Fruit fly (Drosophila melanogaster) whole organism, embryonic: ENCODE results near the gene CG7715.

Experiments
- B-H2 ChIP-seq: fragments of 200-800 bp; sonication (Bioruptor generic); optimal IDR thresholded peaks from 2 replicates; lab custom pipeline; 2018; ENCODE audit warnings: missing biosample characterization, mild to moderate bottlenecking, missing genetic modification characterization
- Bgb ChIP-seq: fragments of 200-800 bp; sonication (Bioruptor generic); IDR thresholded peaks from 2 replicates; pipeline ENCODE4 v1.3.6; 2022; ENCODE audit warnings: missing biosample characterization, missing genetic modification characterization; ENCODE audit not compliant: partially characterized antibody
- CG10274 ChIP-seq: fragments of 200-800 bp; sonication (Bioruptor generic); optimal IDR thresholded peaks from 3 replicates; lab custom pipeline; 2017; ENCODE audit warnings: missing biosample characterization, mild to moderate bottlenecking, missing genetic modification characterization
- CG10366 ChIP-seq: fragments of 200-800 bp; sonication (Bioruptor generic); IDR thresholded peaks from 2 replicates; pipeline ENCODE4 v1.3.6; 2022; ENCODE audit warnings: missing biosample characterization, missing genetic modification characterization
- CG10979 ChIP-seq: fragments of 200-800 bp; sonication (Bioruptor generic); optimal IDR thresholded peaks from 2 replicates; lab custom pipeline; 2018; ENCODE audit warnings: missing biosample characterization, mild to moderate bottlenecking, missing genetic modification characterization, moderate library complexity
- CG11504 ChIP-seq: fragments of 200-800 bp; sonication (Bioruptor generic); optimal IDR thresholded peaks from 3 replicates; lab custom pipeline; 2019; ENCODE audit warnings: missing biosample characterization, mild to moderate bottlenecking, missing genetic modification characterization, moderate library complexity
- CG15479 ChIP-seq: fragments of 200-800 bp; sonication (Bioruptor generic); optimal IDR thresholded peaks from 3 replicates; lab custom pipeline; 2019; ENCODE audit warnings: missing biosample characterization, mild to moderate bottlenecking, missing genetic modification characterization, moderate library complexity
- CG16813 ChIP-seq: fragments of 200-800 bp; sonication (Bioruptor generic); IDR thresholded peaks from 3 replicates; pipeline ENCODE4 v1.3.6; 2022; ENCODE audit warnings: missing biosample characterization, missing genetic modification characterization; ENCODE audit not compliant: partially characterized antibody
- CG17361 ChIP-seq: fragments of 200-800 bp; sonication (Bioruptor generic); IDR thresholded peaks from 3 replicates; pipeline ENCODE4 v1.3.6; 2022; ENCODE audit warnings: missing biosample characterization, missing genetic modification characterization
- CG17612 ChIP-seq: fragments of 200-800 bp; sonication (Bioruptor generic); IDR thresholded peaks from 2 replicates; pipeline ENCODE4 v1.3.6; 2022; ENCODE audit warnings: missing biosample characterization, missing genetic modification characterization
- CG18011 ChIP-seq: fragments of 200-800 bp; sonication (Bioruptor generic); optimal IDR thresholded peaks from 2 replicates; lab custom pipeline; 2017; ENCODE audit warnings: missing biosample characterization, missing genetic modification characterization, mild to moderate bottlenecking, moderate library complexity, missing genotype
- CG2120 ChIP-seq: fragments of 200-800 bp; sonication (Bioruptor generic); optimal IDR thresholded peaks from 3 replicates; lab custom pipeline; 2016; ENCODE audit warnings: missing biosample characterization, missing genetic modification characterization
- CG3065 ChIP-seq: fragments of 200-800 bp; sonication (Bioruptor generic); optimal IDR thresholded peaks from 2 replicates; lab custom pipeline; 2016; ENCODE audit warnings: missing biosample characterization, missing genetic modification characterization
- CG3995 ChIP-seq: fragments of 200-800 bp; sonication (Bioruptor generic); optimal IDR thresholded peaks from 3 replicates; lab custom pipeline; 2016; ENCODE audit warnings: missing biosample characterization, missing genetic modification characterization
- CG4282 ChIP-seq: fragments of 200-800 bp; sonication (Bioruptor generic); optimal IDR thresholded peaks from 2 replicates; lab custom pipeline; 2016; ENCODE audit warnings: missing biosample characterization, missing genetic modification characterization
- CG7372 ChIP-seq: fragments of 200-800 bp; sonication (Bioruptor generic); IDR thresholded peaks from 2 replicates; pipeline ENCODE4 v1.3.6; 2022; ENCODE audit warnings: missing biosample characterization, missing genetic modification characterization
- CoRest ChIP-seq: fragments of 200-800 bp; sonication (Bioruptor generic); optimal IDR thresholded peaks from 3 replicates; lab custom pipeline; 2018; ENCODE audit warnings: missing biosample characterization, mild to moderate bottlenecking, missing genetic modification characterization, moderate library complexity
- D19A ChIP-seq: fragments of 200-800 bp; optimal IDR thresholded peaks from 3 replicates; lab custom pipeline; 2019; ENCODE audit warnings: missing biosample characterization, mild to moderate bottlenecking, missing genetic modification characterization, moderate library complexity
- Doc2 ChIP-seq: fragments of 200-800 bp; sonication (Bioruptor generic); IDR thresholded peaks from 2 replicates; pipeline ENCODE4 v1.3.6; 2022; ENCODE audit warnings: missing biosample characterization, missing genetic modification characterization
- Dp ChIP-seq: fragments of 200-800 bp; sonication (Bioruptor generic); optimal IDR thresholded peaks from 2 replicates; lab custom pipeline; 2018; ENCODE audit warnings: missing biosample characterization, mild to moderate bottlenecking, missing genetic modification characterization, moderate library complexity
- Drgx ChIP-seq: fragments of 200-800 bp; sonication (Bioruptor generic); IDR thresholded peaks from 2 replicates; pipeline ENCODE4 v1.3.6; 2022; ENCODE audit warnings: missing biosample characterization, missing genetic modification characterization
- E2f2 ChIP-seq: fragments of 200-800 bp; sonication (Bioruptor generic); IDR thresholded peaks from 2 replicates; pipeline ENCODE4 v1.3.6; 2022; ENCODE audit warnings: missing biosample characterization, missing genetic modification characterization
- H2.0 ChIP-seq: fragments of 200-800 bp; sonication (Bioruptor generic); IDR thresholded peaks from 2 replicates; pipeline ENCODE4 v1.3.6; 2022; ENCODE audit warnings: missing biosample characterization, missing genetic modification characterization
- Hmr ChIP-seq: fragments of 200-800 bp; sonication (Bioruptor generic); optimal IDR thresholded peaks from 3 replicates; lab custom pipeline; 2017; ENCODE audit warnings: mild to moderate bottlenecking, missing biosample characterization, missing genetic modification reagents, missing genetic modification characterization
- Hr51 ChIP-seq, 2 experiments: fragments of 200-800 bp; sonication (Bioruptor generic); optimal IDR thresholded peaks; 2 replicates in 1 of 2; 3 replicates in 1 of 2; lab custom pipeline; 2016 to 2018; ENCODE audit warnings: missing biosample characterization in 2 of 2, missing genetic modification characterization in 2 of 2, mild to moderate bottlenecking in 1 of 2, moderate library complexity in 1 of 2
- Lim3 ChIP-seq: fragments of 200-800 bp; sonication (Bioruptor generic); IDR thresholded peaks from 2 replicates; pipeline ENCODE4 v1.3.6; 2022; ENCODE audit warnings: missing biosample characterization, missing genetic modification characterization
- Med ChIP-seq: fragments of 200-800 bp; sonication (Bioruptor generic); peaks from one replicate; lab custom pipeline; 2016; ENCODE audit warnings: missing biosample characterization, missing genetic modification characterization, mild to moderate bottlenecking, inconsistent platforms, moderate library complexity
- Sox102F ChIP-seq: fragments of 200-800 bp; sonication (Bioruptor generic); optimal IDR thresholded peaks from 2 replicates; lab custom pipeline; 2018; ENCODE audit warnings: missing biosample characterization, mild to moderate bottlenecking, missing genetic modification characterization, moderate library complexity
- Trl ChIP-seq, 3 experiments: fragments of >200 bp in 2 of 3; fragments of 200-800 bp in 1 of 3; sonication (Bioruptor generic) in 1 of 3; optimal IDR thresholded peaks; 2 replicates in 1 of 3; 3 replicates in 2 of 3; lab custom pipeline; 2016 to 2017; ENCODE audit warnings: missing biosample characterization in 1 of 3, missing genetic modification characterization in 1 of 3
- bowl ChIP-seq: fragments of 200-800 bp; sonication (Bioruptor generic); IDR thresholded peaks from 2 replicates; pipeline ENCODE4 v1.3.6; 2022; ENCODE audit warnings: missing biosample characterization, missing genetic modification characterization
- btn ChIP-seq: fragments of 200-800 bp; sonication (Bioruptor generic); optimal IDR thresholded peaks from 2 replicates; lab custom pipeline; 2016; ENCODE audit warnings: missing biosample characterization, missing genetic modification characterization
- crc ChIP-seq: fragments of 200-800 bp; sonication (Bioruptor generic); optimal IDR thresholded peaks from 2 replicates; lab custom pipeline; 2016; ENCODE audit warnings: missing biosample characterization, missing genetic modification characterization
- da ChIP-seq: fragments of 200-800 bp; sonication (Bioruptor generic); optimal IDR thresholded peaks from 2 replicates; lab custom pipeline; 2016; ENCODE audit warnings: missing biosample characterization, missing genetic modification characterization
- fru ChIP-seq: fragments of >200 bp; optimal IDR thresholded peaks from 2 replicates; lab custom pipeline; 2017
- grau ChIP-seq: fragments of 200-800 bp; optimal IDR thresholded peaks from 3 replicates; lab custom pipeline; 2019; ENCODE audit warnings: missing biosample characterization, mild to moderate bottlenecking, missing genetic modification characterization, moderate library complexity
- gsb-n ChIP-seq: fragments of 200-800 bp; sonication (Bioruptor generic); optimal IDR thresholded peaks from 3 replicates; lab custom pipeline; 2018; ENCODE audit warnings: missing biosample characterization, mild to moderate bottlenecking, missing genetic modification characterization
- hkb ChIP-seq, 2 experiments: fragments of 200-800 bp in 1 of 2; fragments of >200 bp in 1 of 2; sonication (Bioruptor generic) in 1 of 2; IDR thresholded peaks in 1 of 2; optimal IDR thresholded peaks in 1 of 2; 2 replicates each; pipeline versions ENCODE4 v1.3.6 to Lab custom; 2017 to 2022; ENCODE audit warnings: missing biosample characterization in 1 of 2, missing genetic modification characterization in 1 of 2
- inv ChIP-seq: fragments of 200-800 bp; sonication (Bioruptor generic); IDR thresholded peaks from 2 replicates; pipeline ENCODE4 v1.3.6; 2022; ENCODE audit warnings: missing biosample characterization, missing genetic modification characterization; ENCODE audit not compliant: partially characterized antibody
- mld ChIP-seq: fragments of 200-800 bp; sonication (Bioruptor generic); IDR thresholded peaks from 3 replicates; pipeline ENCODE4 v1.3.6; 2022; ENCODE audit warnings: missing biosample characterization, missing genetic modification characterization; ENCODE audit not compliant: partially characterized antibody
- nom ChIP-seq: fragments of 200-800 bp; sonication (Bioruptor generic); optimal IDR thresholded peaks from 2 replicates; lab custom pipeline; 2017; ENCODE audit warnings: missing biosample characterization, missing genetic modification characterization, mild to moderate bottlenecking, moderate library complexity, missing genetic modification reagents
- prd ChIP-seq, 3 experiments: fragments of >200 bp in 2 of 3; fragments of 200-800 bp in 1 of 3; sonication (Bioruptor generic) in 1 of 3; optimal IDR thresholded peaks in 2 of 3; IDR thresholded peaks in 1 of 3; 2 replicates in 2 of 3; 3 replicates in 1 of 3; pipeline versions ENCODE4 v1.3.6 to Lab custom; 2017 to 2022; ENCODE audit warnings: missing biosample characterization in 1 of 3, missing genetic modification characterization in 1 of 3
- slbo ChIP-seq: fragments of 200-800 bp; sonication (Bioruptor generic); IDR thresholded peaks from 2 replicates; pipeline ENCODE4 v1.3.6; 2022; ENCODE audit warnings: missing biosample characterization, missing genetic modification characterization
- tna ChIP-seq: fragments of 200-800 bp; sonication (Bioruptor generic); IDR thresholded peaks from 2 replicates; pipeline ENCODE4 v1.3.6; 2022; ENCODE audit warnings: missing biosample characterization, missing genetic modification characterization; ENCODE audit not compliant: partially characterized antibody
- toy ChIP-seq: fragments of 200-800 bp; sonication (Bioruptor generic); IDR thresholded peaks from 2 replicates; pipeline ENCODE4 v1.3.6; 2022; ENCODE audit warnings: missing biosample characterization, missing genetic modification characterization
- twi ChIP-seq: fragments of 200-800 bp; optimal IDR thresholded peaks from 2 replicates; lab custom pipeline; 2019; ENCODE audit warnings: missing biosample characterization, mild to moderate bottlenecking, missing genetic modification characterization, moderate library complexity
- wek ChIP-seq: fragments of 200-800 bp; sonication (Bioruptor generic); optimal IDR thresholded peaks from 3 replicates; lab custom pipeline; 2018; ENCODE audit warnings: missing biosample characterization, mild to moderate bottlenecking, missing genetic modification characterization, moderate library complexity

CG7715 gene

dm6 chr3R:18739435-18739977 lies 11.2 kb upstream of the CG7715 start:
- TF ChIP-seq Trl (optimal IDR thresholded peaks at IDR 0.05; lab: Kevin White, UChicago) (peak in 1 of 2 experiments; percentile 38), Trl (GFP tag; optimal IDR thresholded peaks at IDR 0.05; lab: Kevin White, UChicago) (no peak), CG10979 (tag; lab: Kevin White, UChicago) (no peak), CG18011 (GFP tag; lab: Kevin White, UChicago) (peak; percentile 79), gsb-n (tag; lab: Kevin White, UChicago) (no peak), D19A (peak; percentile 19), btn (no peak), nom (GFP tag; lab: Kevin White, UChicago) (peak; percentile 24), Drgx (peak; percentile 7; the same call in 1 of the 2 replicates), Hr51 (GFP tag; optimal IDR thresholded peaks at IDR 0.05; lab: Kevin White, UChicago) (no peak), toy (GFP tag; lab: Robert Waterston, UW) (0 out of 2 replicates have a peak, but pooled peaks have one; percentile 14), CG10274 (GFP tag; lab: Kevin White, UChicago) (peak; percentile 77), Lim3 (GFP tag; lab: Robert Waterston, UW) (no peak), inv (GFP tag; lab: Robert Waterston, UW) (0 out of 2 replicates have a peak, but pooled peaks have one; percentile 15), twi (no peak), E2f2 (GFP tag; lab: Robert Waterston, UW) (0 out of 2 replicates have a peak, but pooled peaks have one; percentile 8), prd (optimal IDR thresholded peaks at IDR 0.05; lab: Kevin White, UChicago) (no peak), prd (GFP tag; IDR thresholded peaks at IDR 0.05; lab: Robert Waterston, UW) (no peak)

DNA sequence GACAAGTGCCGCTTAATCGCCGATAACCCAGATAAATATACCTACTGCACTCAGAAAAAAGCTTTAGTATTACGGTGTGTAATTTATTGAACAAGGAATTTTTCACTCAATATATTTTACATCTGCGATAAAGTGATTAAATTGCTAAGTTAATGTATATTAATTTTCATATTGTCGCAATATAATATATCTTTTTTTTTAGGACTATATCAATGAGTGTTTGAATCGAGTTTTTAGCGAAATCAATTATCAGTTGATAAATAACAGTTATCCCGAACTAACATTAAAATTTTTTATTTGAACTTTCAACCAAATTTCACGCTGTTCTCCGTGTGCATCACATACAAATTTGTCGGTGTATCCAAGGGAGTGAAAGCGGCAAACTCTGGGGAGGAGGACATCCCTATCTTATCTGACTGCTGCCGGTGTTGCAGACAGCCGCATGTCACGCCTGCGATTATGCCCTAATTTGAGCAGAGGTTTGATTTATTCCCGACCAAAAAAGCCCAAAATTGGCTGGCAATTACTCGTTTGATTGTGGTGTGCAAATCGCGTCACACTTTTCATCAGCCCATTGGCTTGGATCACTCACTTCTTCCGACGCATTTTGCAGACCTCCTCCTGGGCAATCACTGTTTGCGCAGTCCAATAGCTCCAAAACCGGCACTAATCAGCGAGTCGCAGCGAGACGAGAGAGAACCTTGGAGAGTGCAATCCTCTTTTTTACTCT lies 10.6 kb upstream of the CG7715 start:
- TF ChIP-seq H2.0 (GFP tag; lab: Robert Waterston, UW) (no peak), CG2120 (GFP tag; lab: Kevin White, UChicago) (no peak), Dp (GFP tag; lab: Kevin White, UChicago) (no peak), CG17612 (no peak), slbo (no peak), hkb (optimal IDR thresholded peaks at IDR 0.05; lab: Kevin White, UChicago) (no peak), hkb (GFP tag; IDR thresholded peaks at IDR 0.05; lab: Robert Waterston, UW) (no peak), CG3065 (GFP tag; lab: Kevin White, UChicago) (no peak), CG7372 (GFP tag; lab: Robert Waterston, UW) (no peak), CG4282 (no peak), mld (GFP tag; lab: Robert Waterston, UW) (no peak), tna (no peak), grau (tag; lab: Kevin White, UChicago) (no peak), CoRest (no peak), da (GFP tag; lab: Kevin White, UChicago) (no peak), Bgb (GFP tag; lab: Robert Waterston, UW) (no peak), crc (GFP tag; lab: Kevin White, UChicago) (no peak), Sox102F (peak; percentile 14), Med (peak; percentile 25), CG10366 (GFP tag; lab: Robert Waterston, UW) (no peak), Doc2 (no peak), fru (lab: Kevin White, UChicago) (no peak), Hmr (GFP tag; lab: Kevin White, UChicago) (no peak), CG10979 (tag; lab: Kevin White, UChicago) (peak; percentile 1), CG17361 (no peak), bowl (no peak), CG16813 (GFP tag; lab: Robert Waterston, UW) (no peak), CG3995 (peak; percentile 36), B-H2 (GFP tag; lab: Kevin White, UChicago) (no peak), CG15479 (GFP tag; lab: Kevin White, UChicago) (no peak), wek (GFP tag; lab: Kevin White, UChicago) (no peak), CG11504 (tag; lab: Kevin White, UChicago) (peak; percentile 29)
